Worm (Caenorhabditis elegans): Measurements from ENCODE around the gene BE10.5.

The BE10.5 gene

DNA sequence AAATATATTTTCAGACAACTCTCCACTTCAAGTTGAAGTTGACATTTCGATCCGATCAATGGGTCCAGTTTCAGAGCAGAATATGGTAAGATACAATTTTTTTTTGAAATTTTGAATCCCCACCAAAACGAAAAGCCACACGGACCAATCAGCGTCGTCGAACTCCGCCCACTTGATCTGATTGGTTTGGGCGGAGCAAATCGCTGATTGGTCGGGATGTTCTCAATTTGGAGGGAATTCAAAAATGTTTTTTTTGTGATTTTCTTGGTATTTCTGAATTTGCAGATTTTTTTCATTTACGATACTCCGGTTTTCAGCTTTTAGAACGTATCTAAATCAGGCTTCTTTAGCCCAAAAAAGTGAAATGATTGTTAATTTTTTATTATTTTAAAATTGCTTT lies 21.2 kb downstream of the BE10.5 start:
- TF ChIP-seq rnt-1 (tag; optimal IDR thresholded peaks at IDR 0.05) (no peak), unc-98 (GFP tag; IDR thresholded peaks at IDR 0.05) (no peak), nhr-28 (tag; optimal IDR thresholded peaks at IDR 0.05) (no peak), ces-1 (GFP tag; optimal IDR thresholded peaks at IDR 0.05) (no peak), unc-30 (tag; optimal IDR thresholded peaks at IDR 0.05) (no peak), nhr-77 (tag; optimal IDR thresholded peaks at IDR 0.05) (no peak), C04F5.9 (tag; optimal IDR thresholded peaks at IDR 0.05) (no peak), snpc-4 (tag; optimal IDR thresholded peaks at IDR 0.05) (no peak), nhr-90 (tag; optimal IDR thresholded peaks at IDR 0.05; ENCODE audit: poor library complexity) (no peak), lin-39 (tag; optimal IDR thresholded peaks at IDR 0.05) (no peak), nhr-76 (tag; optimal IDR thresholded peaks at IDR 0.05) (no peak), nhr-84 (tag; optimal IDR thresholded peaks at IDR 0.05) (no peak), ama-1 (optimal IDR thresholded peaks at IDR 0.05) (no peak), dpl-1 (GFP tag; optimal IDR thresholded peaks at IDR 0.05) (no peak), lsy-2 (tag; optimal IDR thresholded peaks at IDR 0.05) (no peak), blmp-1 (tag; optimal IDR thresholded peaks at IDR 0.05) (no peak)

DNA sequence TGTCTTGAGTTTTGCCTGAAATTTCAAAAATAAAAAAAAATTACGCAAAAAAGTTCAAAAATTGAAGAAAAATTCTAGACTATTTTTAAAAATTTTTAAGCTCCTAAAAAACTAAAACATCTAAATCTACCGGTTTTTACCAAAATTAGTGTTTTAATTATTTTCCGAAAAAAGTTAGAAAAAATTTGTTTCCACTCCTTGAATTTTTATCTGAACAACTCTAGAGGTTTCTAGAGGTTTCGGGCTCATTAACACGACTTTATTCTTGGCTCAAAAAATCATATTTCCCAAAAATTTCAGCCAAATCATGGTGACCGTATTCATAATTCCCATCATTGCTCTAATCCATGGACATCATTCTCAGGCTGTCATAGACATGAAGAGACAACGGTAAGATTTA lies 21.8 kb downstream of the BE10.5 start, which contains the start of gene lgc-37:
lgc-37 (plus strand) TSS at position 301 of the 400 bp plus-strand sequence.
- TF ChIP-seq lin-39 (tag; optimal IDR thresholded peaks at IDR 0.05) (no peak), alr-1 (tag; optimal IDR thresholded peaks at IDR 0.05; ENCODE audit: borderline replicate concordance) (no peak), mef-2 (tag; optimal IDR thresholded peaks at IDR 0.05) (no peak), elt-3 (tag; optimal IDR thresholded peaks at IDR 0.05) (no peak), unc-62 (GFP tag; optimal IDR thresholded peaks at IDR 0.05) (no peak)

DNA sequence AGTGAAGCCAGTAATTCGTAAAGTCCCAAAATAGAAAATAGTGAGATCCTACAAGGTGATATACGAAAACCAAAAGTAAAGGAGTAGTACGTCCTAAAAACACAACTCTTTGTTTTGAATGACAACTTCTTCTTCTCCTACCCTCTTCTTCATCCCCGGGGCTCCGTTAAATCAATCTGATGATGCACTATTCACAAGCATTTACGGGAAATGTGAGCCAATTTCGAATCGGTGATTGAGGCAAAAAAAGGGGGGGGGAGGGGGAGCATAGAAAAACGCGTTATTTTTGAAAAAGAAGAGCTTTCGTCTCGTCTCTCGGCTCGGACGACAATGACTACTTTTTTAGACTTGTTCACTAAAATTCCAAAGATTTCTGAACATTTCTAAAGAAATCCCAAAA lies 22.7 kb downstream of the BE10.5 start:
- TF ChIP-seq mab-9 (GFP tag; IDR thresholded peaks at IDR 0.05) (no peak), ceh-88 (GFP tag; IDR thresholded peaks at IDR 0.05) (no peak), vab-15 (tag; optimal IDR thresholded peaks at IDR 0.05) (no peak), fkh-10 (GFP tag; optimal IDR thresholded peaks at IDR 0.05) (peak; percentile 82)

DNA sequence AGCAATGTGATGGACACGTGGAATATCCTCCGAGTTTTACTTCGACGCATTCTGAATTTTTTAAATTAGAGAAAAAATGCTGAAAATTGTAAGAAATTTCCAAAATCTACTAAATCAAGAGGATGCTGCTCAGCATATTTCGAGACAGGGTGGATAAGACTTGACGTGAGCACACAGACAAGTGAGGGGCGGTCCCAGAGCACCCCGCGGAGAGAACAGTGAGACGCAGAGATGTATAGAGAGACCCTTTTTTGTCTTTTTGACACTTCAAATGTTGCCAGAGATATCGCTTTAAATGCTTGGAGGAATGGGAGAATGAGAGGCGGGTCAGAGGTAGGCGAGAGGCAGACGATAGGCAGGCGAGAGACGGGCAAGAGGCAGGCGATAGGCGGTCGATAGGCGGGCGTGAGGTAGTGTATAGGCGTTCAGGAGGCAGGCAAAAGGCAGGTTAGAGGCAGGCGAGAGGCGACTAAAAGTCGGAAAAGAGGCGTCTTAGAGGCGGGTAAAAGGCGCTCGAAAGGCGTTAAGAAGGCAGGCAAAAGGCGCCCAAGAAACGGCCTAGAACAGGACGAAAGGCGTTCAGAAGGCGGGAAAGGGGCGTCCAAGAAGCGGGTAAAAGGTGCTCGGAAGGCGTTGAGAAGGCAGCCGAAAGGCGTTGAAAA lies 26.8 kb downstream of the BE10.5 start, which contains the start of gene gab-1:
gab-1 (minus strand) TSS at position 51 of the 662 bp plus-strand sequence.
- no peak for TF ChIP-seq unc-30 (tag; optimal IDR thresholded peaks at IDR 0.05)
- no peak for TF ChIP-seq ztf-11 (tag; optimal IDR thresholded peaks at IDR 0.05)
- TF ChIP-seq ces-1 (GFP tag; optimal IDR thresholded peaks at IDR 0.05) = no peak
- no peak for TF ChIP-seq nhr-19 (GFP tag; conservative IDR thresholded peaks at IDR 0.05)
- no peak for TF ChIP-seq lin-13 (GFP tag; optimal IDR thresholded peaks at IDR 0.05)
- no peak for TF ChIP-seq fkh-10 (GFP tag; optimal IDR thresholded peaks at IDR 0.05)
- TF ChIP-seq nhr-237 (tag; optimal IDR thresholded peaks at IDR 0.05) = no peak
- no peak for TF ChIP-seq dsc-1 (tag; optimal IDR thresholded peaks at IDR 0.05)
- TF ChIP-seq ets-5 (GFP tag; IDR thresholded peaks at IDR 0.05) = no peak
- TF ChIP-seq unc-98 (GFP tag; IDR thresholded peaks at IDR 0.05) = no peak
- no peak for TF ChIP-seq ama-1 (optimal IDR thresholded peaks at IDR 0.05)
- TF ChIP-seq tbx-2 (tag; optimal IDR thresholded peaks at IDR 0.05) = no peak
- no peak for TF ChIP-seq sox-4 (tag; optimal IDR thresholded peaks at IDR 0.05)

DNA sequence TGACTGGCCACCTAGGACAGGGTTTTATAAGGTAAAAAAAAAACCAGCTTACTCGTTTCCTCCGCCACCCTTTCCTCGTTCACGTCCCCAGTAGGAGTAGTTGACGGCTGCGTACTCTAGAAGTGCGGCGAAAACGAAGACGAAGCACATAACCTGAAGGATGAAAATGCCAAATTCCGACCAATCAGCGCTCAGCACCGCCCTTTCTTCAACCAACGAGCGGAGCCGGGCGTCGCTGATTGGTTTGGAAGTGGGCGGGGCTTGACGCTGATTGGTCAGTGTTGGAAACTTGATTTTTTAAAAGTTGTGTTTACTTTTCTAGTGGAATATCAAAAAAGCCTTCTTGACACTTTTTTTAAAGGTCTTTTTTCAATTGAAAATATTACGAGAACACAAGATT lies 32.9 kb downstream of the BE10.5 start:
- no peak for TF ChIP-seq hlh-17 (GFP tag; optimal IDR thresholded peaks at IDR 0.05; ENCODE audit: borderline replicate concordance)
- no peak for TF ChIP-seq efl-1 (optimal IDR thresholded peaks at IDR 0.05)
- peak in 1 of 2 experiments; percentile 76 for TF ChIP-seq efl-1 (GFP tag; optimal IDR thresholded peaks at IDR 0.05 in 1 of 2)
- no peak for TF ChIP-seq unc-30 (tag; optimal IDR thresholded peaks at IDR 0.05)
- no peak for TF ChIP-seq nhr-12 (tag; optimal IDR thresholded peaks at IDR 0.05)
- no peak for TF ChIP-seq aha-1 (tag; optimal IDR thresholded peaks at IDR 0.05)
- TF ChIP-seq ceh-88 (GFP tag; IDR thresholded peaks at IDR 0.05) = no peak
- TF ChIP-seq vab-15 (tag; optimal IDR thresholded peaks at IDR 0.05) = no peak
- TF ChIP-seq hlh-4 (tag; optimal IDR thresholded peaks at IDR 0.05) = no peak
- no peak for TF ChIP-seq elt-3 (tag; optimal IDR thresholded peaks at IDR 0.05)

All from whole organism, L1 larva.